Worm (Caenorhabditis elegans) whole organism, mixed stage, embryonic: Measurements from ENCODE around the gene alh-9.
A peak's percentile ranks its signal among the peaks of the same experiment; 100 is the strongest.

Source experiments
- blmp-1 ChIP-seq: fragments of 150-350 bp; optimal IDR thresholded peaks from 2 replicates; lab custom pipeline; 2014; ENCODE audit warnings: missing biosample characterization, missing genetic modification characterization
- ceh-39 ChIP-seq: fragments of 150-350 bp; optimal IDR thresholded peaks from 2 replicates; lab custom pipeline; 2014; ENCODE audit warnings: missing biosample characterization, missing genetic modification characterization
- ceh-43 ChIP-seq: fragments of 200-800 bp; sonication (Bioruptor generic); optimal IDR thresholded peaks from 2 replicates; lab custom pipeline; 2018; ENCODE audit warnings: mild to moderate bottlenecking, missing genetic modification characterization, moderate library complexity, missing compliant biosample characterization
- ceh-83 ChIP-seq: fragments of 200-800 bp; sonication (Bioruptor generic); optimal IDR thresholded peaks from 2 replicates; lab custom pipeline; 2018; ENCODE audit warnings: mild to moderate bottlenecking, missing genetic modification characterization, missing compliant biosample characterization
- ces-1 ChIP-seq: fragments of 150-350 bp; optimal IDR thresholded peaks from 2 replicates; lab custom pipeline; 2014; ENCODE audit warnings: missing biosample characterization, missing genetic modification reagents, missing genetic modification characterization
- cnd-1 ChIP-seq: fragments of 200-800 bp; sonication (Bioruptor generic); optimal IDR thresholded peaks from 2 replicates; lab custom pipeline; 2018; ENCODE audit warnings: mild to moderate bottlenecking, missing genetic modification characterization, missing compliant biosample characterization
- drap-1 ChIP-seq: fragments of 200-800 bp; sonication (Bioruptor generic); optimal IDR thresholded peaks from 3 replicates; lab custom pipeline; 2018; ENCODE audit warnings: mild to moderate bottlenecking, missing genetic modification characterization, missing compliant biosample characterization
- elt-1 ChIP-seq: sonication (generic microtip); optimal IDR thresholded peaks from 2 replicates; lab custom pipeline; 2017; ENCODE audit warnings: missing genetic modification characterization, mild to moderate bottlenecking, missing compliant biosample characterization, antibody characterized with exemption, moderate library complexity, borderline replicate concordance; ENCODE audit not compliant: insufficient read depth
- flh-1 ChIP-seq: fragments of 200-800 bp; sonication (Bioruptor generic); optimal IDR thresholded peaks from 2 replicates; lab custom pipeline; 2018; ENCODE audit warnings: mild to moderate bottlenecking, missing genetic modification characterization, moderate library complexity, missing compliant biosample characterization
- hlh-1 ChIP-seq: fragments of 150-350 bp; optimal IDR thresholded peaks from 2 replicates; lab custom pipeline; 2014; ENCODE audit warnings: missing biosample characterization, missing genetic modification reagents, missing genetic modification characterization
- lin-13 ChIP-seq: fragments of 150-350 bp; optimal IDR thresholded peaks from 2 replicates; lab custom pipeline; 2014; ENCODE audit warnings: missing biosample characterization, missing genetic modification characterization
- lin-32 ChIP-seq: fragments of 200-800 bp; sonication (Bioruptor generic); optimal IDR thresholded peaks from 2 replicates; lab custom pipeline; 2018; ENCODE audit warnings: mild to moderate bottlenecking, missing genetic modification characterization, missing compliant biosample characterization
- mab-5 ChIP-seq: fragments of 150-350 bp; optimal IDR thresholded peaks from 2 replicates; lab custom pipeline; 2014; ENCODE audit warnings: missing biosample characterization, missing genetic modification characterization
- mep-1 ChIP-seq: fragments of 150-350 bp; optimal IDR thresholded peaks from 2 replicates; lab custom pipeline; 2017; ENCODE audit warnings: missing biosample characterization, missing genetic modification reagents, missing genetic modification characterization, inconsistent platforms
- mls-2 ChIP-seq: sonication (generic microtip); optimal IDR thresholded peaks from 2 replicates; lab custom pipeline; 2016; ENCODE audit warnings: mild to moderate bottlenecking, missing genetic modification characterization, moderate library complexity, missing compliant biosample characterization
- nhr-2 ChIP-seq: fragments of 150-350 bp; optimal IDR thresholded peaks from 2 replicates; lab custom pipeline; 2014; ENCODE audit warnings: missing biosample characterization, missing genetic modification characterization
- nhr-237 ChIP-seq: fragments of 150-350 bp; optimal IDR thresholded peaks from 2 replicates; lab custom pipeline; 2014; ENCODE audit warnings: missing biosample characterization, missing genetic modification characterization
- nhr-28 ChIP-seq: fragments of 150-350 bp; optimal IDR thresholded peaks from 2 replicates; lab custom pipeline; 2014; ENCODE audit warnings: missing biosample characterization, missing genetic modification characterization
- nhr-76 ChIP-seq: sonication (generic microtip); optimal IDR thresholded peaks from 2 replicates; lab custom pipeline; 2017; ENCODE audit warnings: missing biosample characterization, missing genetic modification characterization
- pha-4 ChIP-seq: fragments of 150-350 bp; optimal IDR thresholded peaks from 2 replicates; lab custom pipeline; 2018; ENCODE audit warnings: missing biosample characterization, missing genetic modification reagents, missing genetic modification characterization
- sem-2 ChIP-seq: fragments of 200-800 bp; sonication (Bioruptor generic); optimal IDR thresholded peaks from 2 replicates; lab custom pipeline; 2018; ENCODE audit warnings: mild to moderate bottlenecking, missing genetic modification characterization, missing compliant biosample characterization
- sptf-1 ChIP-seq: sonication (generic microtip); optimal IDR thresholded peaks from 2 replicates; lab custom pipeline; 2017; ENCODE audit warnings: mild to moderate bottlenecking, missing genetic modification characterization, moderate library complexity, missing compliant biosample characterization
- tbx-8 ChIP-seq: fragments of 200-800 bp; sonication (Bioruptor generic); optimal IDR thresholded peaks from 2 replicates; lab custom pipeline; 2018; ENCODE audit warnings: mild to moderate bottlenecking, missing genetic modification characterization, moderate library complexity, missing compliant biosample characterization
- unc-120 ChIP-seq: sonication (generic microtip); optimal IDR thresholded peaks from 2 replicates; lab custom pipeline; 2017; ENCODE audit warnings: missing genetic modification characterization, missing compliant biosample characterization; ENCODE audit not compliant: poor library complexity, severe bottlenecking
- unc-39 ChIP-seq: fragments of 150-350 bp; optimal IDR thresholded peaks from 2 replicates; lab custom pipeline; 2014; ENCODE audit warnings: missing biosample characterization, missing genetic modification characterization
- unc-62 ChIP-seq: fragments of 150-350 bp; optimal IDR thresholded peaks from 2 replicates; lab custom pipeline; 2014; ENCODE audit warnings: missing biosample characterization, missing genetic modification reagents, missing genetic modification characterization
- zip-8 ChIP-seq: fragments of 150-350 bp; optimal IDR thresholded peaks from 2 replicates; lab custom pipeline; 2014; ENCODE audit warnings: missing biosample characterization, missing genetic modification characterization
- ztf-11 ChIP-seq: fragments of 150-350 bp; optimal IDR thresholded peaks from 2 replicates; lab custom pipeline; 2014; ENCODE audit warnings: missing biosample characterization, missing genetic modification characterization

alh-9 gene

ce11 chrIII:5874263-5874662 is 18.4 kb downstream of the alh-9 start:
- no peak for TF ChIP-seq hlh-1 (tag; lab: Kevin White, UChicago)
- TF ChIP-seq flh-1: no peak
- TF ChIP-seq nhr-28 (tag; lab: Kevin White, UChicago): no peak
- TF ChIP-seq sptf-1 (tag; lab: Kevin White, UChicago): no peak
- no peak for TF ChIP-seq mep-1 (tag; lab: Kevin White, UChicago)
- TF ChIP-seq ces-1 (GFP tag; lab: Kevin White, UChicago): no peak
- TF ChIP-seq unc-62 (GFP tag; lab: Kevin White, UChicago): peak; percentile 38
- no peak for TF ChIP-seq nhr-2
- no peak for TF ChIP-seq sem-2 (GFP tag; lab: Kevin White, UChicago)

DNA sequence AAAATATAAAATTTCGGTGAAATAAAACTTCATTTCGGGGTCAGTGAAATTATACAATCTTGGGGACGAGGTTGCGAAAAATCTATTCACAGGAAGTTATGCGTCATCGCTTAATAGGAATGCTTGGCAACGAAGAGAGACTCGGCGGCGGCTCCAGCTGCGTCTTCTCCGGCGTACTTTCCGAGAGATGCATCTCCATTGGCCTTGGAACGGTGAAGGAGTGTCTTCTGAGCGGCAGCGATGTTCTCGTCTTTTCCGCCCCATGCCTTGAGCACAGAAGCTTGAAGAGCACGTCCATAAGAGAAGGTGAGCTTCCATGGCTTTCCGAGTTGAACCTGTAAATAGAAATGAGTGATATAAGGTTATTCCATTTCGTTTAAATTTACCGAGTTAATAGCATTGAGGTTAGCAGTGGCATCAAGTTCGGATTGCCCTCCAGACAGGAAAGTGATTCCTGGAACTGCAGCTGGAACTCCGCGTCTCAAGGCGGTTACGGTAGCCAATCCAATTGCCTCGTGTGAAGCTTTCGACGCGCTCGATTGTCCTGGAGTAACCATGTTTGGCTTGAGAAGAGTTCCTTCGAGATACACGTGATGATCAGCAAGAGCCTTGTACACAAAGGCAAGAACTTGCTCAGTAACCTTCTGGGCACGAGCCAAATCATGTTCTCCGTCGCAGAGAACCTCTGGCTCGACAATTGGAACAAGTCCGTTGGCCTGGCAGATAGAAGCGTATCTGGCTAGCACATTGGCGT is 19.0 kb downstream of the alh-9 start:
- no peak for TF ChIP-seq elt-1 (tag; lab: Kevin White, UChicago)
- no peak for TF ChIP-seq ceh-83 (GFP tag; lab: Kevin White, UChicago)
- TF ChIP-seq, all 35 proteins: peak for 0

DNA sequence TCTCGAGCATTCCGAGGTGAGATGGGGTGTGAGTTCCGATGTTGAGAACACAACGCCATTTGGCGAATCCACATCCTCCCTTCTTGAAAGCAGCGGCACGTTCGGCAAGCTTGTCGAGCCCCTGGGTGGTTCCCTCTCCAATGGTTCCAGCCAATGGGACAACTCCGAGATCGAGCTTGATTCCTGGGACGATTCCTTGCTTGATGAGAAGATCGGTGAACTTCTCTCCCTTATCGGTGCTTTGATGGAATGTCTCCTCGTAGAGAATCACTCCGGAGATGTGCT is 19.5 kb downstream of the alh-9 start:
- no peak for TF ChIP-seq ceh-83 (GFP tag; lab: Kevin White, UChicago)
- no peak for TF ChIP-seq mls-2 (tag; lab: Kevin White, UChicago)
- no peak for TF ChIP-seq ztf-11 (tag; lab: Kevin White, UChicago)
- no peak for TF ChIP-seq sptf-1 (tag; lab: Kevin White, UChicago)
- no peak for TF ChIP-seq tbx-8 (GFP tag; lab: Kevin White, UChicago)
- no peak for TF ChIP-seq cnd-1 (tag; lab: Kevin White, UChicago)
- TF ChIP-seq lin-13 (tag; lab: Kevin White, UChicago): no peak
- no peak for TF ChIP-seq hlh-1 (tag; lab: Kevin White, UChicago)
- no peak for TF ChIP-seq ceh-39 (tag; lab: Kevin White, UChicago)
- no peak for TF ChIP-seq lin-32
- no peak for TF ChIP-seq pha-4
- TF ChIP-seq zip-8 (tag; lab: Kevin White, UChicago): no peak
- no peak for TF ChIP-seq blmp-1 (tag; lab: Kevin White, UChicago)
- TF ChIP-seq nhr-76 (tag; lab: Kevin White, UChicago): no peak
- no peak for TF ChIP-seq ceh-43 (GFP tag; lab: Kevin White, UChicago)
- TF ChIP-seq flh-1: no peak
- TF ChIP-seq elt-1 (tag; lab: Kevin White, UChicago): no peak
- TF ChIP-seq nhr-237: no peak
- no peak for TF ChIP-seq ces-1 (GFP tag; lab: Kevin White, UChicago)

DNA sequence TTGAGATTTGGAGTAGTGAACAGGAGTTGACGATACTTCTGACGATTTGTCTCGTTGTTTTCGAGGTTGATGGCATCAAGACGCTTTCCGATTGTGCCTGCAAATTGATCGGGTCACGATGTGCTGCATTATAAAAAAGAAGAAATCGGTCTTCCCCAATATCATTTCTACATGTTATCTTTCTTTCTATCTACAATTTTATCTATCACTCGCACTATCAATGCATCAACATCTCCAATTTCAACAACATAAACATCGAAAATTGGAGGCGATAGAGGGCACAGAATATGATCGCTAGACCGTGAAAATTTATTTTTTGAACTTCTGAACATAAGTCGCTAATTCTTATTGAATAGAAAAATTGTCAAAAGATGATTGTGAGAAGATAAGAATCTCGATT is 19.9 kb downstream of the alh-9 start:
- no peak for TF ChIP-seq unc-120 (tag; lab: Kevin White, UChicago)
- no peak for TF ChIP-seq nhr-28 (tag; lab: Kevin White, UChicago)
- no peak for TF ChIP-seq drap-1 (GFP tag; lab: Kevin White, UChicago)
- TF ChIP-seq tbx-8 (GFP tag; lab: Kevin White, UChicago): no peak
- TF ChIP-seq elt-1 (tag; lab: Kevin White, UChicago): peak; percentile 35
- no peak for TF ChIP-seq ces-1 (GFP tag; lab: Kevin White, UChicago)
- TF ChIP-seq, all 35 proteins: peak for 1

DNA sequence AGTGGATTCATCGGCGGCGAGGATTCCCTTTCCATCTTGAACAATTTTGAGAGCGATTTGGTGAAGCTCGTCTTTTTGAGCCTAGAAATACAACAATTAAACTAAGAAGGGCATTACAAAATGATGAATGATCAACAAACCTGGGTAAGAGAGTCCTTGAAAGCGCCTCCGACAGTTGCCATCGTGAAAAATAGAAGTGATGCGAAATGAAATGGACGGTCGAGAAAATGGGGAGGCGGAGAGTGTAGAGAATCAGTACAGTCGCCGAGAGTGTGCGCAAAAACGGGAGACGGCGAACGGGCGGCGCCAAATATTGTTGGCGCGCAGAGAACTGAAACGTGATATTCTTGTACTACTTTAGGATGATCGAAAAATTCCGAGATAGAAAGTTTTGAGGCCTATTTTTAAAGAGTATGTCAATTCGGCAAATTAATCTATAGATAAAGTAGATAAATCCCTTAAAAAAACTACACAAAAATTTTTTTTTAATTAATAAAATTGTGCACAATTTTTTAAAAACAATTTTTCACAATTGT is 20.4 kb downstream of the alh-9 start, which contains the start of gene aldo-2:
Gene aldo-2, minus strand, starts transcription at position 486 of the 536 bp plus-strand sequence.
- TF ChIP-seq nhr-2 (no peak), ceh-43 (GFP tag; lab: Kevin White, UChicago) (no peak), unc-39 (tag; lab: Kevin White, UChicago) (no peak), elt-1 (tag; lab: Kevin White, UChicago) (no peak), hlh-1 (tag; lab: Kevin White, UChicago) (no peak), nhr-28 (tag; lab: Kevin White, UChicago) (no peak), pha-4 (no peak), mab-5 (tag; lab: Kevin White, UChicago) (no peak), ceh-83 (GFP tag; lab: Kevin White, UChicago) (no peak)
